Fruit fly (Drosophila melanogaster) whole organism, embryonic: ENCODE results near the gene CG17264.

Experiments used
- Abd-B ChIP-seq: fragments of 200-800 bp; sonication (Bioruptor generic); optimal IDR thresholded peaks from 2 replicates; lab custom pipeline; 2018; ENCODE audit warnings: missing biosample characterization, mild to moderate bottlenecking, missing genetic modification characterization, moderate library complexity
- Bdp1 ChIP-seq: fragments of 200-800 bp; sonication (Bioruptor generic); optimal IDR thresholded peaks from 3 replicates; lab custom pipeline; 2016; ENCODE audit warnings: missing biosample characterization, missing genetic modification characterization
- CG10462 ChIP-seq: fragments of 200-800 bp; sonication (Bioruptor generic); optimal IDR thresholded peaks from 2 replicates; lab custom pipeline; 2016; ENCODE audit warnings: missing biosample characterization, missing genetic modification characterization
- CG10654 ChIP-seq: fragments of 200-800 bp; sonication (Bioruptor generic); optimal IDR thresholded peaks from 2 replicates; lab custom pipeline; 2016; ENCODE audit warnings: missing biosample characterization, missing genetic modification characterization
- CG11504 ChIP-seq: fragments of 200-800 bp; sonication (Bioruptor generic); optimal IDR thresholded peaks from 3 replicates; lab custom pipeline; 2019; ENCODE audit warnings: missing biosample characterization, mild to moderate bottlenecking, missing genetic modification characterization, moderate library complexity
- CG1233 ChIP-seq: fragments of 200-800 bp; sonication (Bioruptor generic); optimal IDR thresholded peaks from 4 replicates; lab custom pipeline; 2018; ENCODE audit warnings: missing biosample characterization, mild to moderate bottlenecking, missing genetic modification characterization
- CG14014 ChIP-seq: fragments of 200-800 bp; sonication (Bioruptor generic); IDR thresholded peaks from 2 replicates; pipeline ENCODE4 v1.3.6; 2022; ENCODE audit warnings: missing biosample characterization, missing genetic modification characterization
- CG14050 ChIP-seq: fragments of 200-800 bp; sonication (Bioruptor generic); IDR thresholded peaks from 3 replicates; pipeline ENCODE4 v1.3.6; 2022; ENCODE audit warnings: missing biosample characterization, missing genetic modification characterization
- CG15479 ChIP-seq: fragments of 200-800 bp; sonication (Bioruptor generic); optimal IDR thresholded peaks from 3 replicates; lab custom pipeline; 2019; ENCODE audit warnings: missing biosample characterization, mild to moderate bottlenecking, missing genetic modification characterization, moderate library complexity
- CG17568 ChIP-seq: fragments of 200-800 bp; sonication (Bioruptor generic); optimal IDR thresholded peaks from 2 replicates; lab custom pipeline; 2018; ENCODE audit warnings: missing biosample characterization, mild to moderate bottlenecking, missing genetic modification characterization, moderate library complexity
- CG2116 ChIP-seq: fragments of 200-800 bp; sonication (Bioruptor generic); optimal IDR thresholded peaks from 3 replicates; lab custom pipeline; 2018; ENCODE audit warnings: missing biosample characterization, mild to moderate bottlenecking, missing genetic modification characterization
- CG3847 ChIP-seq: fragments of 200-800 bp; sonication (Bioruptor generic); IDR thresholded peaks from 2 replicates; pipeline ENCODE4 v1.3.6; 2022; ENCODE audit warnings: missing biosample characterization, missing genetic modification characterization
- CG4360 ChIP-seq: fragments of 200-800 bp; sonication (Bioruptor generic); IDR thresholded peaks from 2 replicates; pipeline ENCODE4 v1.3.6; 2022; ENCODE audit warnings: missing biosample characterization, missing genetic modification characterization
- CG43689 ChIP-seq: fragments of 200-800 bp; sonication (Bioruptor generic); IDR thresholded peaks from 2 replicates; pipeline ENCODE4 v1.3.6; 2022; ENCODE audit warnings: missing biosample characterization, missing genetic modification characterization
- CG4424 ChIP-seq: fragments of 200-800 bp; sonication (Bioruptor generic); optimal IDR thresholded peaks from 3 replicates; lab custom pipeline; 2016; ENCODE audit warnings: missing biosample characterization, missing genetic modification characterization
- CG6813 ChIP-seq: fragments of 200-800 bp; sonication (Bioruptor generic); optimal IDR thresholded peaks from 2 replicates; lab custom pipeline; 2017; ENCODE audit warnings: missing biosample characterization, missing genetic modification characterization, mild to moderate bottlenecking, moderate library complexity, missing genetic modification reagents
- CG6854 ChIP-seq: fragments of 200-800 bp; sonication (Bioruptor generic); optimal IDR thresholded peaks from 3 replicates; lab custom pipeline; 2017; ENCODE audit warnings: missing biosample characterization, mild to moderate bottlenecking, missing genetic modification characterization
- CG7372 ChIP-seq: fragments of 200-800 bp; sonication (Bioruptor generic); IDR thresholded peaks from 2 replicates; pipeline ENCODE4 v1.3.6; 2022; ENCODE audit warnings: missing biosample characterization, missing genetic modification characterization
- CG9727 ChIP-seq: fragments of 200-800 bp; sonication (Bioruptor generic); optimal IDR thresholded peaks from 3 replicates; lab custom pipeline; 2017; ENCODE audit warnings: missing biosample characterization, mild to moderate bottlenecking, missing genetic modification characterization
- CG9797 ChIP-seq: fragments of 200-800 bp; sonication (Bioruptor generic); optimal IDR thresholded peaks from 3 replicates; lab custom pipeline; 2018; ENCODE audit warnings: missing biosample characterization, mild to moderate bottlenecking, missing genetic modification characterization
- CkIIα-i1 ChIP-seq: fragments of 200-800 bp; sonication (Bioruptor generic); IDR thresholded peaks from 2 replicates; pipeline ENCODE4 v1.3.6; 2022; ENCODE audit warnings: missing biosample characterization, missing genetic modification characterization
- Dfd ChIP-seq, 2 experiments: fragments of >200 bp; optimal IDR thresholded peaks; 2 replicates each; lab custom pipeline; 2017; ENCODE audit warnings: missing biosample characterization in 2 of 2, missing genetic modification characterization in 2 of 2
- Dll ChIP-seq: fragments of 200-800 bp; sonication (Bioruptor generic); IDR thresholded peaks from 4 replicates; pipeline ENCODE4 v1.3.6; 2022; ENCODE audit warnings: missing biosample characterization, missing genetic modification characterization; ENCODE audit not compliant: partially characterized antibody
- Doc3 ChIP-seq: fragments of 200-800 bp; sonication (Bioruptor generic); IDR thresholded peaks from 3 replicates; pipeline ENCODE4 v1.3.6; 2022; ENCODE audit warnings: missing biosample characterization, missing genetic modification characterization; ENCODE audit not compliant: partially characterized antibody
- Dp ChIP-seq: fragments of 200-800 bp; sonication (Bioruptor generic); optimal IDR thresholded peaks from 2 replicates; lab custom pipeline; 2018; ENCODE audit warnings: missing biosample characterization, mild to moderate bottlenecking, missing genetic modification characterization, moderate library complexity
- Med ChIP-seq: fragments of 200-800 bp; sonication (Bioruptor generic); peaks from one replicate; lab custom pipeline; 2016; ENCODE audit warnings: missing biosample characterization, missing genetic modification characterization, mild to moderate bottlenecking, inconsistent platforms, moderate library complexity
- NC2β ChIP-seq: fragments of 200-800 bp; sonication (Bioruptor generic); optimal IDR thresholded peaks from 2 replicates; lab custom pipeline; 2016; ENCODE audit warnings: missing biosample characterization, missing genetic modification characterization
- Opbp ChIP-seq: fragments of 200-800 bp; sonication (Bioruptor generic); IDR thresholded peaks from 3 replicates; pipeline ENCODE4 v1.3.6; 2022; ENCODE audit warnings: missing biosample characterization, missing genetic modification characterization; ENCODE audit not compliant: partially characterized antibody
- Pdp1 ChIP-seq, 2 experiments: fragments of 200-800 bp; sonication (Bioruptor generic); optimal IDR thresholded peaks; 3 replicates each; lab custom pipeline; 2016; ENCODE audit warnings: missing biosample characterization in 2 of 2, missing genetic modification characterization in 2 of 2, mild to moderate bottlenecking in 1 of 2, moderate library complexity in 1 of 2
- Scr ChIP-seq: fragments of 200-800 bp; sonication (Bioruptor generic); IDR thresholded peaks from 2 replicates; pipeline ENCODE4 v1.3.6; 2022; ENCODE audit warnings: missing biosample characterization, missing genetic modification characterization; ENCODE audit not compliant: partially characterized antibody
- Sox100B ChIP-seq: fragments of 200-800 bp; sonication (Bioruptor generic); optimal IDR thresholded peaks from 3 replicates; lab custom pipeline; 2018; ENCODE audit warnings: missing biosample characterization, mild to moderate bottlenecking, missing genetic modification characterization
- ara ChIP-seq: fragments of 200-800 bp; sonication (Bioruptor generic); IDR thresholded peaks from 2 replicates; pipeline ENCODE4 v1.3.6; 2022; ENCODE audit warnings: missing biosample characterization, missing genetic modification characterization
- ato ChIP-seq: fragments of 200-800 bp; sonication (Bioruptor generic); IDR thresholded peaks from 2 replicates; pipeline ENCODE4 v1.3.6; 2022; ENCODE audit warnings: missing biosample characterization, missing genetic modification characterization; ENCODE audit not compliant: partially characterized antibody
- az2 ChIP-seq: fragments of 200-800 bp; sonication (Bioruptor generic); optimal IDR thresholded peaks from 3 replicates; lab custom pipeline; 2016; ENCODE audit warnings: missing biosample characterization, missing genetic modification characterization
- bab2 ChIP-seq: fragments of 200-800 bp; sonication (Bioruptor generic); optimal IDR thresholded peaks from 2 replicates; lab custom pipeline; 2016; ENCODE audit warnings: missing biosample characterization, missing genetic modification characterization
- bowl ChIP-seq: fragments of 200-800 bp; sonication (Bioruptor generic); IDR thresholded peaks from 2 replicates; pipeline ENCODE4 v1.3.6; 2022; ENCODE audit warnings: missing biosample characterization, missing genetic modification characterization
- cad ChIP-seq: fragments of >200 bp; optimal IDR thresholded peaks from 2 replicates; lab custom pipeline; 2017; ENCODE audit warnings: missing biosample characterization, missing genetic modification characterization
- cg ChIP-seq: fragments of 200-800 bp; sonication (Bioruptor generic); optimal IDR thresholded peaks from 3 replicates; lab custom pipeline; 2019; ENCODE audit warnings: missing biosample characterization, mild to moderate bottlenecking, missing genetic modification characterization, moderate library complexity
- chif ChIP-seq, 2 experiments: fragments of 200-800 bp; sonication (Bioruptor generic); optimal IDR thresholded peaks; 3 replicates each; lab custom pipeline; 2016; ENCODE audit warnings: missing biosample characterization in 2 of 2, missing genetic modification characterization in 2 of 2
- chinmo ChIP-seq: fragments of 200-800 bp; sonication (Bioruptor generic); IDR thresholded peaks from 4 replicates; pipeline ENCODE4 v1.3.6; 2022; ENCODE audit warnings: missing biosample characterization, missing genetic modification characterization; ENCODE audit not compliant: partially characterized antibody
- dysf ChIP-seq: fragments of 200-800 bp; sonication (Bioruptor generic); IDR thresholded peaks from 3 replicates; pipeline ENCODE4 v1.3.6; 2022; ENCODE audit warnings: missing biosample characterization, missing genetic modification characterization
- emc ChIP-seq: fragments of 200-800 bp; sonication (Bioruptor generic); optimal IDR thresholded peaks from 2 replicates; lab custom pipeline; 2016; ENCODE audit warnings: missing biosample characterization, missing genetic modification characterization
- ind ChIP-seq: fragments of 200-800 bp; sonication (Bioruptor generic); optimal IDR thresholded peaks from 3 replicates; lab custom pipeline; 2016; ENCODE audit warnings: missing biosample characterization, missing genetic modification characterization
- mld ChIP-seq: fragments of 200-800 bp; sonication (Bioruptor generic); IDR thresholded peaks from 3 replicates; pipeline ENCODE4 v1.3.6; 2022; ENCODE audit warnings: missing biosample characterization, missing genetic modification characterization; ENCODE audit not compliant: partially characterized antibody
- nau ChIP-seq: fragments of 200-800 bp; sonication (Bioruptor generic); optimal IDR thresholded peaks from 3 replicates; lab custom pipeline; 2017; ENCODE audit warnings: missing biosample characterization, mild to moderate bottlenecking, missing genetic modification characterization, missing genetic modification reagents
- pb ChIP-seq: fragments of 200-800 bp; sonication (Bioruptor generic); optimal IDR thresholded peaks from 3 replicates; lab custom pipeline; 2016; ENCODE audit warnings: missing biosample characterization, missing genetic modification characterization
- psq ChIP-seq: fragments of 200-800 bp; sonication (Bioruptor generic); optimal IDR thresholded peaks from 2 replicates; lab custom pipeline; 2017; ENCODE audit warnings: missing biosample characterization, missing genetic modification characterization
- slbo ChIP-seq: fragments of 200-800 bp; sonication (Bioruptor generic); IDR thresholded peaks from 2 replicates; pipeline ENCODE4 v1.3.6; 2022; ENCODE audit warnings: missing biosample characterization, missing genetic modification characterization
- sna ChIP-seq: fragments of 200-800 bp; sonication (Bioruptor generic); IDR thresholded peaks from 2 replicates; pipeline ENCODE4 v1.3.6; 2022; ENCODE audit warnings: missing biosample characterization, missing genetic modification characterization; ENCODE audit not compliant: partially characterized antibody
- trem ChIP-seq: fragments of 200-800 bp; optimal IDR thresholded peaks from 3 replicates; lab custom pipeline; 2019; ENCODE audit warnings: missing biosample characterization, mild to moderate bottlenecking, missing genetic modification characterization, moderate library complexity
- wor ChIP-seq: fragments of 200-800 bp; sonication (Bioruptor generic); IDR thresholded peaks from 2 replicates; pipeline ENCODE4 v1.3.6; 2022; ENCODE audit warnings: missing biosample characterization, missing genetic modification characterization

The CG17264 gene

DNA sequence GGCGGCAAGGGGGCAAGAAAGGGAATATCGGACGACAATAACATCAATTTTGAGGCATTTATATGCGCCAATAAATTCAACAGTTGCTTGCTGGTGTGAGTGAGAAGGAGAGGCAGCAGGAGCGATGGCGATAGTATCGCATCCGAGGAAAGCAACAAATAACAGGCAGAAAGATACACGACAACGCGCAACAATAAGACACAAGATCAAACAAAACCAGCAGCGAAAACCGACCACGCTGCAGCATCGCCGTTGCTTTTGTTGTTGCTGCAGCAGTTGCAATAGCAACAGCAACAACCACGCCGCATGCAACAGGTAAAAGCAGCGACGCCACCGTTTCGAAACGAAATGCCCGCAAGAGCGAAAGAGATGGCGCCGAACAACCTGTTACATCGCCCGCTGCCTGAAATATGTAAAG, 17.8 kb upstream of the CG17264 start:
- no peak for TF ChIP-seq emc (GFP tag; lab: Kevin White, UChicago)
- no peak for TF ChIP-seq nau (GFP tag; lab: Kevin White, UChicago)
- TF ChIP-seq chif (GFP tag; optimal IDR thresholded peaks at IDR 0.05; lab: Kevin White, UChicago): no peak
- no peak for TF ChIP-seq trem (tag; lab: Kevin White, UChicago)
- peak; percentile 82 for TF ChIP-seq CG4360 (GFP tag; lab: Robert Waterston, UW)
- no peak for TF ChIP-seq pb
- no peak for TF ChIP-seq CG14014 (GFP tag; lab: Robert Waterston, UW)
- no peak for TF ChIP-seq psq (GFP tag; lab: Kevin White, UChicago)
- TF ChIP-seq NC2β (GFP tag; lab: Kevin White, UChicago): no peak
- no peak for TF ChIP-seq CG1233 (GFP tag; lab: Kevin White, UChicago)
- no peak for TF ChIP-seq Sox100B (GFP tag; lab: Kevin White, UChicago)
- no peak for TF ChIP-seq CG6813 (GFP tag; lab: Kevin White, UChicago)
- TF ChIP-seq Pdp1 (GFP tag; optimal IDR thresholded peaks at IDR 0.05; lab: Kevin White, UChicago): peak in 1 of 2 experiments; percentile 37
- TF ChIP-seq CG11504 (tag; lab: Kevin White, UChicago): no peak
- TF ChIP-seq CG10462: no peak
- peak; percentile 54; the same call in 1 of the 4 replicates for TF ChIP-seq Dll (GFP tag; lab: Robert Waterston, UW)
- no peak for TF ChIP-seq CG17568 (GFP tag; lab: Kevin White, UChicago)
- TF ChIP-seq cg (GFP tag; lab: Kevin White, UChicago): no peak
- no peak for TF ChIP-seq ato
- TF ChIP-seq Opbp (GFP tag; lab: Robert Waterston, UW): no peak
- no peak for TF ChIP-seq wor (GFP tag; lab: Robert Waterston, UW)
- TF ChIP-seq chinmo (GFP tag; lab: Robert Waterston, UW): no peak
- peak; percentile 90 for TF ChIP-seq CG15479
- TF ChIP-seq Abd-B: no peak
- no peak for TF ChIP-seq CG6854 (GFP tag; lab: Kevin White, UChicago)
- no peak for TF ChIP-seq CG10654 (GFP tag; lab: Kevin White, UChicago)
- TF ChIP-seq CG7372 (GFP tag; lab: Robert Waterston, UW): no peak
- no peak for TF ChIP-seq CG2116 (GFP tag; lab: Kevin White, UChicago)
- no peak for TF ChIP-seq az2 (GFP tag; lab: Kevin White, UChicago)
- TF ChIP-seq ara (GFP tag; lab: Robert Waterston, UW): no peak
- 0 out of 2 replicates have a peak, but pooled peaks have one; percentile 35 for TF ChIP-seq sna (GFP tag; lab: Robert Waterston, UW)
- no peak for TF ChIP-seq Dfd (GFP tag; optimal IDR thresholded peaks at IDR 0.05; lab: Kevin White, UChicago)
- no peak for TF ChIP-seq CG4424 (GFP tag; lab: Kevin White, UChicago)
- TF ChIP-seq Doc3 (GFP tag; lab: Robert Waterston, UW): peak; percentile 49; the same call in 2 of the 3 replicates
- no peak for TF ChIP-seq CG14050 (GFP tag; lab: Robert Waterston, UW)
- no peak for TF ChIP-seq dysf (GFP tag; lab: Robert Waterston, UW)
- TF ChIP-seq Scr (GFP tag; lab: Robert Waterston, UW): peak; percentile 57
- TF ChIP-seq CG9797: no peak
- no peak for TF ChIP-seq Dp (GFP tag; lab: Kevin White, UChicago)
- no peak for TF ChIP-seq CG3847 (GFP tag; lab: Robert Waterston, UW)
- TF ChIP-seq slbo (GFP tag; lab: Robert Waterston, UW): no peak
- TF ChIP-seq bab2 (GFP tag; lab: Kevin White, UChicago): no peak
- TF ChIP-seq mld: no peak
- TF ChIP-seq ind (GFP tag; lab: Kevin White, UChicago): no peak
- no peak for TF ChIP-seq CG9727 (GFP tag; lab: Kevin White, UChicago)
- TF ChIP-seq Bdp1 (GFP tag; lab: Kevin White, UChicago): no peak
- no peak for TF ChIP-seq CG43689 (GFP tag; lab: Robert Waterston, UW)
- TF ChIP-seq bowl (GFP tag; lab: Robert Waterston, UW): no peak
- TF ChIP-seq CkIIα-i1: no peak
- TF ChIP-seq cad (GFP tag; lab: Kevin White, UChicago): peak; percentile 83
- no peak for TF ChIP-seq Med (GFP tag; lab: Kevin White, UChicago)
